Fruit fly (Drosophila melanogaster) whole organism, embryonic: ENCODE results near the gene CG34026.

Experiments
- Blimp-1 ChIP-seq: fragments of 200-800 bp; sonication (Bioruptor generic); optimal IDR thresholded peaks from 3 replicates; lab custom pipeline; 2018; ENCODE audit warnings: missing biosample characterization, missing genetic modification characterization, mild to moderate bottlenecking, moderate library complexity, missing genetic modification reagents
- CG10366 ChIP-seq: fragments of 200-800 bp; sonication (Bioruptor generic); IDR thresholded peaks from 2 replicates; pipeline ENCODE4 v1.3.6; 2022; ENCODE audit warnings: missing biosample characterization, missing genetic modification characterization
- CG11247 ChIP-seq: fragments of 200-800 bp; sonication (Bioruptor generic); IDR thresholded peaks from 2 replicates; pipeline ENCODE4 v1.3.6; 2022; ENCODE audit warnings: missing biosample characterization, missing genetic modification characterization
- CG12391 ChIP-seq: fragments of 200-800 bp; sonication (Bioruptor generic); optimal IDR thresholded peaks from 3 replicates; lab custom pipeline; 2018; ENCODE audit warnings: missing biosample characterization, mild to moderate bottlenecking, missing genetic modification characterization, moderate library complexity
- CG12659 ChIP-seq: fragments of 200-800 bp; sonication (Bioruptor generic); optimal IDR thresholded peaks from 3 replicates; lab custom pipeline; 2017; ENCODE audit warnings: mild to moderate bottlenecking, missing biosample characterization, missing genetic modification reagents, missing genetic modification characterization
- CG16779 ChIP-seq: fragments of 200-800 bp; sonication (Bioruptor generic); IDR thresholded peaks from 2 replicates; pipeline ENCODE4 v1.3.6; 2022; ENCODE audit warnings: missing biosample characterization, missing genetic modification characterization
- CG17612 ChIP-seq: fragments of 200-800 bp; sonication (Bioruptor generic); IDR thresholded peaks from 2 replicates; pipeline ENCODE4 v1.3.6; 2022; ENCODE audit warnings: missing biosample characterization, missing genetic modification characterization
- CG30431 ChIP-seq: fragments of 200-800 bp; sonication (Bioruptor generic); optimal IDR thresholded peaks from 2 replicates; lab custom pipeline; 2017; ENCODE audit warnings: missing biosample characterization, missing genetic modification characterization
- CG31441 ChIP-seq: fragments of 200-800 bp; sonication (Bioruptor generic); IDR thresholded peaks from 2 replicates; pipeline ENCODE4 v1.3.6; 2022; ENCODE audit warnings: missing biosample characterization, missing genetic modification characterization
- CG33213 ChIP-seq: fragments of 200-800 bp; sonication (Bioruptor generic); optimal IDR thresholded peaks from 3 replicates; lab custom pipeline; 2016; ENCODE audit warnings: missing biosample characterization, missing genetic modification characterization
- CG33557 ChIP-seq: fragments of 200-800 bp; sonication (Bioruptor generic); optimal IDR thresholded peaks from 2 replicates; lab custom pipeline; 2019; ENCODE audit warnings: missing biosample characterization, mild to moderate bottlenecking, missing genetic modification characterization, moderate library complexity
- CG3407 ChIP-seq: fragments of 200-800 bp; sonication (Bioruptor generic); optimal IDR thresholded peaks from 2 replicates; lab custom pipeline; 2018; ENCODE audit warnings: missing biosample characterization, mild to moderate bottlenecking, missing genetic modification characterization
- CG3726 ChIP-seq: fragments of 200-800 bp; sonication (Bioruptor generic); IDR thresholded peaks from 3 replicates; pipeline ENCODE4, ENCODE4 v1.3.6; 2022; ENCODE audit warnings: missing biosample characterization, missing genetic modification characterization
- CG42726 ChIP-seq: fragments of 200-800 bp; sonication (Bioruptor generic); IDR thresholded peaks from 2 replicates; pipeline ENCODE4 v1.3.6; 2022; ENCODE audit warnings: missing biosample characterization, missing genetic modification characterization; ENCODE audit not compliant: partially characterized antibody
- CG4282 ChIP-seq: fragments of 200-800 bp; sonication (Bioruptor generic); optimal IDR thresholded peaks from 2 replicates; lab custom pipeline; 2016; ENCODE audit warnings: missing biosample characterization, missing genetic modification characterization
- CG4617 ChIP-seq: fragments of 200-800 bp; sonication (Bioruptor generic); optimal IDR thresholded peaks from 3 replicates; lab custom pipeline; 2016; ENCODE audit warnings: missing biosample characterization, missing genetic modification characterization, borderline replicate concordance
- CG6791 ChIP-seq: fragments of 200-800 bp; sonication (Bioruptor generic); IDR thresholded peaks from 3 replicates; pipeline ENCODE4 v1.3.6; 2022; ENCODE audit warnings: missing biosample characterization, missing genetic modification characterization; ENCODE audit not compliant: partially characterized antibody
- CG7271 ChIP-seq: fragments of 200-800 bp; sonication (Bioruptor generic); optimal IDR thresholded peaks from 2 replicates; lab custom pipeline; 2018; ENCODE audit warnings: missing biosample characterization, mild to moderate bottlenecking, missing genetic modification characterization, moderate library complexity
- CG7357 ChIP-seq: fragments of 200-800 bp; sonication (Bioruptor generic); IDR thresholded peaks from 3 replicates; pipeline ENCODE4 v1.3.6; 2022; ENCODE audit warnings: missing biosample characterization, missing genetic modification characterization
- CG7372 ChIP-seq: fragments of 200-800 bp; sonication (Bioruptor generic); IDR thresholded peaks from 2 replicates; pipeline ENCODE4 v1.3.6; 2022; ENCODE audit warnings: missing biosample characterization, missing genetic modification characterization
- CG8089 ChIP-seq: fragments of 200-800 bp; sonication (Bioruptor generic); optimal IDR thresholded peaks from 3 replicates; lab custom pipeline; 2016; ENCODE audit warnings: missing biosample characterization, missing genetic modification characterization
- Gsc ChIP-seq: fragments of 200-800 bp; sonication (Bioruptor generic); IDR thresholded peaks from 2 replicates; pipeline ENCODE4 v1.3.6; 2022; ENCODE audit warnings: missing biosample characterization, missing genetic modification characterization
- Nf-YC ChIP-seq: fragments of 200-800 bp; optimal IDR thresholded peaks from 3 replicates; lab custom pipeline; 2019; ENCODE audit warnings: missing biosample characterization, mild to moderate bottlenecking, missing genetic modification characterization, moderate library complexity
- Ssrp ChIP-seq: fragments of 200-800 bp; sonication (Bioruptor generic); optimal IDR thresholded peaks from 2 replicates; lab custom pipeline; 2018; ENCODE audit warnings: missing biosample characterization, mild to moderate bottlenecking, missing genetic modification characterization, moderate library complexity
- YL-1 ChIP-seq: fragments of 200-800 bp; sonication (Bioruptor generic); optimal IDR thresholded peaks from 3 replicates; lab custom pipeline; 2017; ENCODE audit warnings: missing biosample characterization, mild to moderate bottlenecking, missing genetic modification characterization
- ap ChIP-seq: fragments of 200-800 bp; sonication (Bioruptor generic); IDR thresholded peaks from 2 replicates; pipeline ENCODE4 v1.3.6; 2022; ENCODE audit warnings: missing biosample characterization, missing genetic modification characterization
- ase ChIP-seq: fragments of 200-800 bp; sonication (Bioruptor generic); IDR thresholded peaks from 3 replicates; pipeline ENCODE4 v1.3.6; 2022; ENCODE audit warnings: missing biosample characterization, missing genetic modification characterization
- cg ChIP-seq: fragments of 200-800 bp; sonication (Bioruptor generic); optimal IDR thresholded peaks from 3 replicates; lab custom pipeline; 2019; ENCODE audit warnings: missing biosample characterization, mild to moderate bottlenecking, missing genetic modification characterization, moderate library complexity
- danr ChIP-seq: fragments of 200-800 bp; sonication (Bioruptor generic); IDR thresholded peaks from 2 replicates; pipeline ENCODE4 v1.3.6; 2022; ENCODE audit warnings: missing biosample characterization, missing genetic modification characterization
- dimm ChIP-seq: fragments of 200-800 bp; sonication (Bioruptor generic); IDR thresholded peaks from 2 replicates; pipeline ENCODE4 v1.3.6; 2022; ENCODE audit warnings: missing biosample characterization, missing genetic modification characterization
- fu2 ChIP-seq: fragments of 200-800 bp; sonication (Bioruptor generic); optimal IDR thresholded peaks from 2 replicates; lab custom pipeline; 2016; ENCODE audit warnings: missing biosample characterization, missing genetic modification characterization
- grau ChIP-seq: fragments of 200-800 bp; optimal IDR thresholded peaks from 3 replicates; lab custom pipeline; 2019; ENCODE audit warnings: missing biosample characterization, mild to moderate bottlenecking, missing genetic modification characterization, moderate library complexity
- ind ChIP-seq: fragments of 200-800 bp; sonication (Bioruptor generic); optimal IDR thresholded peaks from 3 replicates; lab custom pipeline; 2016; ENCODE audit warnings: missing biosample characterization, missing genetic modification characterization
- kni ChIP-seq: fragments of 200-800 bp; sonication (Bioruptor generic); optimal IDR thresholded peaks from 3 replicates; lab custom pipeline; 2017; ENCODE audit warnings: mild to moderate bottlenecking, missing biosample characterization, missing genetic modification reagents, missing genetic modification characterization
- nau ChIP-seq: fragments of 200-800 bp; sonication (Bioruptor generic); optimal IDR thresholded peaks from 3 replicates; lab custom pipeline; 2017; ENCODE audit warnings: missing biosample characterization, mild to moderate bottlenecking, missing genetic modification characterization, missing genetic modification reagents
- seq ChIP-seq: fragments of 200-800 bp; sonication (Bioruptor generic); IDR thresholded peaks from 2 replicates; pipeline ENCODE4 v1.3.6; 2022; ENCODE audit warnings: missing biosample characterization, missing genetic modification characterization
- sr ChIP-seq: fragments of 200-800 bp; sonication (Bioruptor generic); IDR thresholded peaks from 3 replicates; pipeline ENCODE4 v1.3.6; 2022; ENCODE audit warnings: missing biosample characterization, missing genetic modification characterization
- tgo ChIP-seq: fragments of 200-800 bp; sonication (Bioruptor generic); IDR thresholded peaks from 3 replicates; pipeline ENCODE4 v1.3.6; 2022; ENCODE audit warnings: missing biosample characterization, missing genetic modification characterization
- tll ChIP-seq, 2 experiments: fragments of 200-800 bp in 1 of 2; fragments of >200 bp in 1 of 2; sonication (Bioruptor generic) in 1 of 2; optimal IDR thresholded peaks; 2 replicates each; lab custom pipeline; 2017 to 2019; ENCODE audit warnings: missing biosample characterization in 2 of 2, missing genetic modification characterization in 2 of 2, mild to moderate bottlenecking in 1 of 2, moderate library complexity in 1 of 2
- trh ChIP-seq: fragments of 200-800 bp; sonication (Bioruptor generic); optimal IDR thresholded peaks from 2 replicates; lab custom pipeline; 2016; ENCODE audit warnings: missing biosample characterization, missing genetic modification characterization

CG34026 gene

DNA sequence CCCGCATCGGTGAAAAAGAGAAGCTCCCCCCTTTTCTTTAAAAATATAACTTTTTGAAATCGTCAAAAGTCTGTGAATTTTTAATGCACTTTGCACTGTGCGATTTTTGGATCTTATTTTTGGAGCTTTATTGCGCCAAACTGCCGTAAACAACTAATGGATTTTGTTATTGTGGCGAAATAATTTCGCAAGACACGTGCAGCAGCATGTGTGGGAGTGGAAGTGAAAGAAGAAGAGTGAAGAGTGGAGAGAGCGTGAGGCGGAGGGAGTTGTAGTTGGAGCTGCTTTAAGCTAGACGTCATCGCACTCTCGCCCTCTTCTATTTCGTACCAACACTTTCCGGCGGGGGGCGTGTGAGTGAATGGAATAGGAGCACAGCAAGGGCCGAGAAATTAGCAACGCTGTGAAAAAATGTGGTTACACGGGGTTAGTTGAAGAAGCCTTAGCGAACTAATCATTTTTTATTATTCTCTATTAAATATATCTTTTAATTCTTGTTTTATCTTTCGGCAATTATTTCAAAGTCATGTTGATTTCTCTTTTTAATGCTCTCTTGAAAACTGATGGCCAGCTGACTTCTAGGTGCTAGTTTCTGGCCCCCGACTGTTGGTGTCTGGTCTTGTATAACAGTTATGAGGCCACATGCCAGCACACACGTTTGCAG lies 50.0 kb downstream of the CG34026 start (continued):
- TF ChIP-seq tgo (GFP tag; lab: Robert Waterston, UW), result peak; percentile 94
- TF ChIP-seq CG16779 (GFP tag; lab: Robert Waterston, UW), result peak; percentile 85; the same call in 1 of the 2 replicates
- TF ChIP-seq cg (GFP tag; lab: Kevin White, UChicago), result peak; percentile 47
- TF ChIP-seq CG7372 (GFP tag; lab: Robert Waterston, UW), result peak; percentile 92
- no peak for TF ChIP-seq CG8089 (GFP tag; lab: Kevin White, UChicago)
- peak; percentile 78 for TF ChIP-seq YL-1 (GFP tag; lab: Kevin White, UChicago)
- TF ChIP-seq tll (GFP tag; optimal IDR thresholded peaks at IDR 0.05; lab: Kevin White, UChicago), result no peak
- TF ChIP-seq ind (GFP tag; lab: Kevin White, UChicago), result peak; percentile 92
- TF ChIP-seq kni (GFP tag; lab: Kevin White, UChicago), result peak; percentile 93
- TF ChIP-seq grau (tag; lab: Kevin White, UChicago), result peak; percentile 95
- TF ChIP-seq CG33213 (GFP tag; lab: Kevin White, UChicago), result peak; percentile 9
- TF ChIP-seq CG12391 (tag; lab: Kevin White, UChicago), result peak; percentile 96
- TF ChIP-seq CG3726, result peak; percentile 85; the same call in 2 of the 3 replicates
- TF ChIP-seq CG7271 (tag; lab: Kevin White, UChicago), result peak; percentile 61
- TF ChIP-seq CG42726 (GFP tag; lab: Robert Waterston, UW), result no peak
- peak; percentile 94 for TF ChIP-seq seq (GFP tag; lab: Robert Waterston, UW)
- no peak for TF ChIP-seq CG4282 (GFP tag; lab: Kevin White, UChicago)
- TF ChIP-seq CG3407, result peak; percentile 89
- peak; percentile 63; the same call in 1 of the 2 replicates for TF ChIP-seq dimm (GFP tag; lab: Robert Waterston, UW)
- no peak for TF ChIP-seq CG6791 (GFP tag; lab: Robert Waterston, UW)
- peak; percentile 64; the same call in 2 of the 3 replicates for TF ChIP-seq sr (GFP tag; lab: Robert Waterston, UW)
- peak; percentile 92 for TF ChIP-seq nau (GFP tag; lab: Kevin White, UChicago)
- peak; percentile 94 for TF ChIP-seq CG10366 (GFP tag; lab: Robert Waterston, UW)
- peak; percentile 93 for TF ChIP-seq Ssrp (tag; lab: Kevin White, UChicago)
- peak; percentile 89 for TF ChIP-seq danr (GFP tag; lab: Robert Waterston, UW)
- TF ChIP-seq CG17612 (GFP tag; lab: Robert Waterston, UW), result peak; percentile 80
- peak; percentile 75 for TF ChIP-seq trh (GFP tag; lab: Kevin White, UChicago)
- TF ChIP-seq CG30431 (GFP tag; lab: Kevin White, UChicago), result peak; percentile 85
- TF ChIP-seq ap, result peak; percentile 91
- TF ChIP-seq CG31441 (GFP tag; lab: Robert Waterston, UW), result peak; percentile 93
- TF ChIP-seq Nf-YC (tag; lab: Kevin White, UChicago), result peak; percentile 87
- peak; percentile 72 for TF ChIP-seq CG4617 (GFP tag; lab: Kevin White, UChicago)
- TF ChIP-seq Blimp-1 (GFP tag; lab: Kevin White, UChicago), result peak; percentile 87
- TF ChIP-seq CG11247 (GFP tag; lab: Robert Waterston, UW), result peak; percentile 89
- TF ChIP-seq CG12659 (GFP tag; lab: Kevin White, UChicago), result peak; percentile 97
- TF ChIP-seq Gsc (GFP tag; lab: Robert Waterston, UW), result peak; percentile 65
- TF ChIP-seq CG33557, result peak; percentile 89
- TF ChIP-seq fu2, result peak; percentile 7
- peak; percentile 87 for TF ChIP-seq ase (GFP tag; lab: Robert Waterston, UW)
- peak; percentile 84 for TF ChIP-seq CG7357 (GFP tag; lab: Robert Waterston, UW)
